Fruit fly (Drosophila melanogaster) whole organism, embryonic: ENCODE results near the gene CG32537.

Experiments used
- Ada2b ChIP-seq: fragments of 200-800 bp; sonication (Bioruptor generic); IDR thresholded peaks from 2 replicates; pipeline ENCODE4 v1.3.6; 2022; ENCODE audit warnings: missing biosample characterization, missing genetic modification characterization
- Atf3 ChIP-seq: fragments of 200-800 bp; sonication (Bioruptor generic); optimal IDR thresholded peaks from 3 replicates; lab custom pipeline; 2016; ENCODE audit warnings: missing biosample characterization, missing genetic modification characterization
- Atf6 ChIP-seq: fragments of 200-800 bp; sonication (Bioruptor generic); IDR thresholded peaks from 2 replicates; pipeline ENCODE4 v1.3.6; 2022; ENCODE audit warnings: missing biosample characterization, missing genetic modification characterization
- CG10366 ChIP-seq: fragments of 200-800 bp; sonication (Bioruptor generic); IDR thresholded peaks from 2 replicates; pipeline ENCODE4 v1.3.6; 2022; ENCODE audit warnings: missing biosample characterization, missing genetic modification characterization
- CG12391 ChIP-seq: fragments of 200-800 bp; sonication (Bioruptor generic); optimal IDR thresholded peaks from 3 replicates; lab custom pipeline; 2018; ENCODE audit warnings: missing biosample characterization, mild to moderate bottlenecking, missing genetic modification characterization, moderate library complexity
- CG14667 ChIP-seq: fragments of 200-800 bp; sonication (Bioruptor generic); IDR thresholded peaks from 2 replicates; pipeline ENCODE4 v1.3.6; 2022; ENCODE audit warnings: missing biosample characterization, missing genetic modification characterization
- CG17359 ChIP-seq: fragments of 200-800 bp; sonication (Bioruptor generic); optimal IDR thresholded peaks from 3 replicates; lab custom pipeline; 2018; ENCODE audit warnings: missing biosample characterization, mild to moderate bottlenecking, missing genetic modification characterization, moderate library complexity
- CG2199 ChIP-seq: fragments of 200-800 bp; sonication (Bioruptor generic); IDR thresholded peaks from 3 replicates; pipeline ENCODE4 v1.3.6; 2022; ENCODE audit warnings: missing biosample characterization, missing genetic modification characterization
- CG2678 ChIP-seq: fragments of 200-800 bp; sonication (Bioruptor generic); optimal IDR thresholded peaks from 3 replicates; lab custom pipeline; 2019; ENCODE audit warnings: missing biosample characterization, mild to moderate bottlenecking, missing genetic modification characterization, moderate library complexity
- CG3163 ChIP-seq: fragments of 200-800 bp; sonication (Bioruptor generic); optimal IDR thresholded peaks from 3 replicates; lab custom pipeline; 2016; ENCODE audit warnings: missing biosample characterization, missing genetic modification characterization
- CG4404 ChIP-seq: fragments of 200-800 bp; sonication (Bioruptor generic); IDR thresholded peaks from 2 replicates; pipeline ENCODE4 v1.3.6; 2022; ENCODE audit warnings: missing biosample characterization, missing genetic modification characterization
- CG4854 ChIP-seq: fragments of 200-800 bp; sonication (Bioruptor generic); optimal IDR thresholded peaks from 2 replicates; lab custom pipeline; 2016; ENCODE audit warnings: missing biosample characterization, missing genetic modification characterization, inconsistent platforms
- CG6854 ChIP-seq: fragments of 200-800 bp; sonication (Bioruptor generic); optimal IDR thresholded peaks from 3 replicates; lab custom pipeline; 2017; ENCODE audit warnings: missing biosample characterization, mild to moderate bottlenecking, missing genetic modification characterization
- CG7372 ChIP-seq: fragments of 200-800 bp; sonication (Bioruptor generic); IDR thresholded peaks from 2 replicates; pipeline ENCODE4 v1.3.6; 2022; ENCODE audit warnings: missing biosample characterization, missing genetic modification characterization
- CG7745 ChIP-seq: fragments of 200-800 bp; sonication (Bioruptor generic); optimal IDR thresholded peaks from 2 replicates; lab custom pipeline; 2018; ENCODE audit warnings: missing biosample characterization, mild to moderate bottlenecking, missing genetic modification characterization, moderate library complexity
- CG7786 ChIP-seq: fragments of 200-800 bp; sonication (Bioruptor generic); optimal IDR thresholded peaks from 2 replicates; lab custom pipeline; 2016; ENCODE audit warnings: missing biosample characterization, missing genetic modification characterization
- CG7839 ChIP-seq: fragments of 200-800 bp; sonication (Bioruptor generic); optimal IDR thresholded peaks from 3 replicates; lab custom pipeline; 2018; ENCODE audit warnings: missing biosample characterization, mild to moderate bottlenecking, missing genetic modification characterization, moderate library complexity
- CTCF ChIP-seq: fragments of 200-800 bp; sonication (Bioruptor generic); optimal IDR thresholded peaks from 2 replicates; lab custom pipeline; 2017; ENCODE audit warnings: missing biosample characterization, mild to moderate bottlenecking, missing genetic modification characterization, moderate library complexity
- Camta ChIP-seq: fragments of 200-800 bp; sonication (Bioruptor generic); optimal IDR thresholded peaks from 2 replicates; lab custom pipeline; 2016; ENCODE audit warnings: missing biosample characterization, missing genetic modification characterization
- Dek ChIP-seq: fragments of 200-800 bp; sonication (Bioruptor generic); optimal IDR thresholded peaks from 3 replicates; lab custom pipeline; 2019; ENCODE audit warnings: missing biosample characterization, mild to moderate bottlenecking, missing genetic modification characterization, moderate library complexity
- Ets97D ChIP-seq: fragments of 200-800 bp; sonication (Bioruptor generic); optimal IDR thresholded peaks from 3 replicates; lab custom pipeline; 2016; ENCODE audit warnings: missing biosample characterization, missing genetic modification characterization
- Fer2 ChIP-seq: fragments of 200-800 bp; sonication (Bioruptor generic); optimal IDR thresholded peaks from 2 replicates; lab custom pipeline; 2018; ENCODE audit warnings: missing biosample characterization, mild to moderate bottlenecking, missing genetic modification characterization, moderate library complexity
- Hr51 ChIP-seq, 2 experiments: fragments of 200-800 bp; sonication (Bioruptor generic); optimal IDR thresholded peaks; 2 replicates in 1 of 2; 3 replicates in 1 of 2; lab custom pipeline; 2016 to 2018; ENCODE audit warnings: missing biosample characterization in 2 of 2, missing genetic modification characterization in 2 of 2, mild to moderate bottlenecking in 1 of 2, moderate library complexity in 1 of 2
- Lhr ChIP-seq: fragments of 200-800 bp; sonication (Bioruptor generic); optimal IDR thresholded peaks from 3 replicates; lab custom pipeline; 2017; ENCODE audit warnings: mild to moderate bottlenecking, missing biosample characterization, missing genetic modification reagents, missing genetic modification characterization
- Myb ChIP-seq: fragments of 200-800 bp; sonication (Bioruptor generic); optimal IDR thresholded peaks from 2 replicates; lab custom pipeline; 2016; ENCODE audit warnings: missing biosample characterization, missing genetic modification characterization
- Nf-YC ChIP-seq: fragments of 200-800 bp; optimal IDR thresholded peaks from 3 replicates; lab custom pipeline; 2019; ENCODE audit warnings: missing biosample characterization, mild to moderate bottlenecking, missing genetic modification characterization, moderate library complexity
- Optix ChIP-seq: fragments of 200-800 bp; sonication (Bioruptor generic); IDR thresholded peaks from 3 replicates; pipeline ENCODE4 v1.3.6; 2022; ENCODE audit warnings: missing biosample characterization, missing genetic modification characterization
- Poxn ChIP-seq: fragments of 200-800 bp; sonication (Bioruptor generic); IDR thresholded peaks from 2 replicates; pipeline ENCODE4 v1.3.6; 2022; ENCODE audit warnings: missing biosample characterization, missing genetic modification characterization
- Rfx ChIP-seq: fragments of 200-800 bp; sonication (Bioruptor generic); IDR thresholded peaks from 2 replicates; pipeline ENCODE4 v1.3.6; 2022; ENCODE audit warnings: missing biosample characterization, missing genetic modification characterization
- chif ChIP-seq, 2 experiments: fragments of 200-800 bp; sonication (Bioruptor generic); optimal IDR thresholded peaks; 3 replicates each; lab custom pipeline; 2016; ENCODE audit warnings: missing biosample characterization in 2 of 2, missing genetic modification characterization in 2 of 2
- crol ChIP-seq: fragments of 200-800 bp; sonication (Bioruptor generic); IDR thresholded peaks from 2 replicates; pipeline ENCODE4 v1.3.6; 2022; ENCODE audit warnings: missing biosample characterization, missing genetic modification characterization
- dmrt99B ChIP-seq: fragments of 200-800 bp; sonication (Bioruptor generic); optimal IDR thresholded peaks from 2 replicates; lab custom pipeline; 2018; ENCODE audit warnings: missing biosample characterization, mild to moderate bottlenecking, missing genetic modification characterization, moderate library complexity
- gfzf ChIP-seq: fragments of 200-800 bp; sonication (Bioruptor generic); optimal IDR thresholded peaks from 2 replicates; lab custom pipeline; 2016; ENCODE audit warnings: missing biosample characterization, mild to moderate bottlenecking, missing genetic modification characterization, moderate library complexity
- gsb ChIP-seq: fragments of 200-800 bp; sonication (Bioruptor generic); IDR thresholded peaks from 2 replicates; pipeline ENCODE4 v1.3.6; 2022; ENCODE audit warnings: missing biosample characterization, missing genetic modification characterization
- gsb-n ChIP-seq: fragments of 200-800 bp; sonication (Bioruptor generic); optimal IDR thresholded peaks from 3 replicates; lab custom pipeline; 2018; ENCODE audit warnings: missing biosample characterization, mild to moderate bottlenecking, missing genetic modification characterization
- her ChIP-seq: fragments of 200-800 bp; sonication (Bioruptor generic); optimal IDR thresholded peaks from 2 replicates; lab custom pipeline; 2016; ENCODE audit warnings: missing biosample characterization, missing genetic modification characterization
- inv ChIP-seq: fragments of 200-800 bp; sonication (Bioruptor generic); IDR thresholded peaks from 2 replicates; pipeline ENCODE4 v1.3.6; 2022; ENCODE audit warnings: missing biosample characterization, missing genetic modification characterization; ENCODE audit not compliant: partially characterized antibody
- nau ChIP-seq: fragments of 200-800 bp; sonication (Bioruptor generic); optimal IDR thresholded peaks from 3 replicates; lab custom pipeline; 2017; ENCODE audit warnings: missing biosample characterization, mild to moderate bottlenecking, missing genetic modification characterization, missing genetic modification reagents
- nom ChIP-seq: fragments of 200-800 bp; sonication (Bioruptor generic); optimal IDR thresholded peaks from 2 replicates; lab custom pipeline; 2017; ENCODE audit warnings: missing biosample characterization, missing genetic modification characterization, mild to moderate bottlenecking, moderate library complexity, missing genetic modification reagents
- pita ChIP-seq: fragments of 200-800 bp; sonication (Bioruptor generic); optimal IDR thresholded peaks from 2 replicates; lab custom pipeline; 2017; ENCODE audit warnings: missing biosample characterization, mild to moderate bottlenecking, missing genetic modification characterization
- psq ChIP-seq: fragments of 200-800 bp; sonication (Bioruptor generic); optimal IDR thresholded peaks from 2 replicates; lab custom pipeline; 2017; ENCODE audit warnings: missing biosample characterization, missing genetic modification characterization
- sisA ChIP-seq: fragments of 200-800 bp; sonication (Bioruptor generic); IDR thresholded peaks from 2 replicates; pipeline ENCODE4 v1.3.6; 2022; ENCODE audit warnings: missing biosample characterization, missing genetic modification characterization
- slp2 ChIP-seq: fragments of 200-800 bp; sonication (Bioruptor generic); optimal IDR thresholded peaks from 2 replicates; lab custom pipeline; 2016; ENCODE audit warnings: missing biosample characterization, missing genetic modification characterization
- so ChIP-seq: fragments of 200-800 bp; sonication (Bioruptor generic); IDR thresholded peaks from 3 replicates; pipeline ENCODE4 v1.3.6; 2022; ENCODE audit warnings: missing biosample characterization, missing genetic modification characterization
- tll ChIP-seq, 2 experiments: fragments of 200-800 bp in 1 of 2; fragments of >200 bp in 1 of 2; sonication (Bioruptor generic) in 1 of 2; optimal IDR thresholded peaks; 2 replicates each; lab custom pipeline; 2017 to 2019; ENCODE audit warnings: missing biosample characterization in 2 of 2, missing genetic modification characterization in 2 of 2, mild to moderate bottlenecking in 1 of 2, moderate library complexity in 1 of 2
- toy ChIP-seq: fragments of 200-800 bp; sonication (Bioruptor generic); IDR thresholded peaks from 2 replicates; pipeline ENCODE4 v1.3.6; 2022; ENCODE audit warnings: missing biosample characterization, missing genetic modification characterization
- trh ChIP-seq: fragments of 200-800 bp; sonication (Bioruptor generic); optimal IDR thresholded peaks from 2 replicates; lab custom pipeline; 2016; ENCODE audit warnings: missing biosample characterization, missing genetic modification characterization
- tx ChIP-seq: fragments of 200-800 bp; sonication (Bioruptor generic); optimal IDR thresholded peaks from 2 replicates; lab custom pipeline; 2016; ENCODE audit warnings: missing biosample characterization, missing genetic modification characterization
- vvl ChIP-seq: fragments of 200-800 bp; sonication (Bioruptor generic); IDR thresholded peaks from 2 replicates; pipeline ENCODE4 v1.3.6; 2022; ENCODE audit warnings: missing biosample characterization, missing genetic modification characterization
- wdn ChIP-seq: fragments of 200-800 bp; sonication (Bioruptor generic); IDR thresholded peaks from 2 replicates; pipeline ENCODE4 v1.3.6; 2022; ENCODE audit warnings: missing biosample characterization, missing genetic modification characterization

The CG32537 gene

DNA sequence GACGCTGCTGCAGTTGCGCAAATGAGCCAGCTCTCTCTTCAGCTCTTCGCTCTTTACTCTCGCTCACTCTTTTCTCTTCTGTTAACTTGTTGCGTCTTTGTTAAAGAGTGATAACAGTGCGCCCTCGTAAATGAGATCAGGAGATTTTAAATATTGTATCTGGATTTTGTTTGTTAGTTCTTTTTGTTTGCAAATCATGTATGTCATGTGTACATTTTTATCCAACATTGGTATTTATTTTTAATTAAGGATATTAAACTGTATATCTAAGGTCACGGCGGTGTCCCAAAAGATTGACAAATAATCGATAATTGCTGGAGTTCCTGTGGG lies 22.4 kb upstream of the CG32537 start (continued):
- peak; percentile 42 for TF ChIP-seq dmrt99B (tag; lab: Kevin White, UChicago)
- TF ChIP-seq Fer2: no peak
- TF ChIP-seq Optix (GFP tag; lab: Robert Waterston, UW): no peak
- peak; percentile 45; the same call in 1 of the 2 replicates for TF ChIP-seq Ada2b (GFP tag; lab: Robert Waterston, UW)
- no peak for TF ChIP-seq nau (GFP tag; lab: Kevin White, UChicago)
- TF ChIP-seq CG4404: peak; percentile 30; the same call in 1 of the 2 replicates
- no peak for TF ChIP-seq pita
- TF ChIP-seq CG7372 (GFP tag; lab: Robert Waterston, UW): 0 out of 2 replicates have a peak, but pooled peaks have one; percentile 21
- no peak for TF ChIP-seq Camta
- peak; percentile 74 for TF ChIP-seq Rfx
- peak; percentile 13; the same call in 1 of the 2 replicates for TF ChIP-seq CG14667
- peak; percentile 52 for TF ChIP-seq CG2678 (tag; lab: Kevin White, UChicago)
- peak; percentile 65 for TF ChIP-seq CG17359 (tag; lab: Kevin White, UChicago)
- peak; percentile 70 for TF ChIP-seq CG10366 (GFP tag; lab: Robert Waterston, UW)
- TF ChIP-seq sisA (GFP tag; lab: Robert Waterston, UW): peak; percentile 40
- TF ChIP-seq Atf3: no peak
- peak in 1 of 2 experiments; percentile 62 for TF ChIP-seq Hr51 (GFP tag; optimal IDR thresholded peaks at IDR 0.05; lab: Kevin White, UChicago)
- TF ChIP-seq CG3163 (GFP tag; lab: Kevin White, UChicago): peak; percentile 98
- TF ChIP-seq CG6854: no peak
- peak; percentile 27 for TF ChIP-seq gsb-n (tag; lab: Kevin White, UChicago)
- no peak for TF ChIP-seq so (GFP tag; lab: Robert Waterston, UW)
- TF ChIP-seq crol: no peak
- no peak for TF ChIP-seq Ets97D (GFP tag; lab: Kevin White, UChicago)
- no peak for TF ChIP-seq her (GFP tag; lab: Kevin White, UChicago)

DNA sequence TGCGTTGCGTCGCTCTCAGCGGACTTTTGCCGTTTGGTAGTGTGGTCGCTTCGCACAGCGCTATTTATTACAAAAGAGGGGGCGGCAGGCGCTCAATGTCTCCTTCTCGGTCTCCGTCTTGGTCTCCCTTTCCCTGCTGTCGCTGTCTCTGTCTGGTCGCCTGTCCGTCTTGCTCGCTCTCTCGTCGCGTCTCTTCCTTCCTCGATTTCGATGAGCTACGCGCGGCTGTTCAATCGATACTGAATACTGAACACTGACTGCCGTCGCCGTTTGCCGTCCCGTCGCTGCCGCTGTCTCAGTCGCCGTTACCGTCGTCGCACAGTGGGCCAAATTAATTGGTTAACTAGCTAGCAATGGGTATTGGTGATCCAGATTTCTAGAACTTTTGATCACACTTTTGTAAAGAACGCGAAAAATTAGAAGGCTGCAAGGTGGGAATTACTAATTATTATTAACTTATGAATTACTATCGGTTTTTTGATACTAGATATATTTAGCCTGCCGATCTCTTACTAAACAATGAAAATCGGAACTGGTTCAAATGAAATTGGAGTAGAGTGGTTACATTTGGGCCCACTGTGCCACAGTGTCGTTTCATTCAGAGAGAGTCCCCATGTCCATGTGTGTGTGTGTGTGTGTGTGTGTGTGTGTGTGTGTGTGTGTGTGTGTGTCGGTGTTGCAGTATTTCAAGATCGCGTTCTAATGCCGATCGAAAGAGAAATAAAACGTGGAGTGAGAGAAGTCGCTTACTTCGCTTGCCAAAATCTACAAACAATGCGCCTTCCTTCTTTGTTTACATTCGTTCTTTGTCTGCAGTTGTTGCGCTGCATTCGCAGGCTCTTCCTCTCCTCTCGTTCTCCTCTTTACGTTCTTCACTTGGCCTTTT lies 21.8 kb upstream of the CG32537 start, which contains the start of gene CG8034:
TSS of gene CG8034 (minus strand) at position 264 of the 886 bp plus-strand sequence.
- TF ChIP-seq vvl (GFP tag; lab: Robert Waterston, UW) (peak; percentile 95), Lhr (peak; percentile 85), CTCF (peak; percentile 62), nom (GFP tag; lab: Kevin White, UChicago) (peak; percentile 91), CG12391 (tag; lab: Kevin White, UChicago) (peak; percentile 97), Poxn (GFP tag; lab: Robert Waterston, UW) (peak; percentile 89), trh (peak; percentile 93), wdn (GFP tag; lab: Robert Waterston, UW) (peak; percentile 87), tll (GFP tag; optimal IDR thresholded peaks at IDR 0.05; lab: Kevin White, UChicago) (peak; percentile 39 to 69), Myb (GFP tag; lab: Kevin White, UChicago) (peak; percentile 87), tx (peak; percentile 94), gsb-n (tag; lab: Kevin White, UChicago) (peak; percentile 95), gsb (GFP tag; lab: Robert Waterston, UW) (peak; percentile 92), Nf-YC (tag; lab: Kevin White, UChicago) (peak; percentile 91), slp2 (GFP tag; lab: Kevin White, UChicago) (peak; percentile 94), inv (GFP tag; lab: Robert Waterston, UW) (peak; percentile 31; the same call in 1 of the 2 replicates), CG4854 (peak; percentile 94), gfzf (GFP tag; lab: Kevin White, UChicago) (no peak), Dek (tag; lab: Kevin White, UChicago) (peak; percentile 97), toy (peak; percentile 77; the same call in 1 of the 2 replicates), chif (GFP tag; optimal IDR thresholded peaks at IDR 0.05; lab: Kevin White, UChicago) (peak; percentile 93 to 94), CG7839 (tag; lab: Kevin White, UChicago) (peak; percentile 98), CG7786 (GFP tag; lab: Kevin White, UChicago) (peak; percentile 96), CG2199 (GFP tag; lab: Robert Waterston, UW) (0 out of 3 replicates have a peak, but pooled peaks have one; percentile 61), Atf6 (peak; percentile 96), psq (GFP tag; lab: Kevin White, UChicago) (peak; percentile 77), CG7745 (tag; lab: Kevin White, UChicago) (peak; percentile 14)
